Worm (Caenorhabditis elegans) whole organism, L1 larva: ENCODE measurements around the gene nlp-67.

Source experiments
- C04F5.9 ChIP-seq: sonication (generic microtip); optimal IDR thresholded peaks from 2 replicates; lab custom pipeline; 2016; ENCODE audit warnings: missing genetic modification characterization, missing compliant biosample characterization
- C16A3.4 ChIP-seq: fragments of 150-350 bp; optimal IDR thresholded peaks from 2 replicates; lab custom pipeline; 2014; ENCODE audit warnings: missing biosample characterization, missing genetic modification characterization
- F16B12.6 ChIP-seq: fragments of 150-350 bp; optimal IDR thresholded peaks from 2 replicates; lab custom pipeline; 2014; ENCODE audit warnings: missing biosample characterization, missing genetic modification characterization
- Y116A8C.19 ChIP-seq: sonication (generic microtip); optimal IDR thresholded peaks from 2 replicates; lab custom pipeline; 2016; ENCODE audit warnings: missing compliant biosample characterization, missing genetic modification characterization, borderline replicate concordance
- aha-1 ChIP-seq: fragments of 150-350 bp; optimal IDR thresholded peaks from 2 replicates; lab custom pipeline; 2014; ENCODE audit warnings: missing biosample characterization, missing genetic modification characterization
- alr-1 ChIP-seq: fragments of 200-800 bp; sonication (Bioruptor generic); optimal IDR thresholded peaks from 2 replicates; lab custom pipeline; 2018; ENCODE audit warnings: borderline replicate concordance, mild to moderate bottlenecking, missing genetic modification characterization, missing compliant biosample characterization
- aly-2 ChIP-seq: fragments of 150-350 bp; optimal IDR thresholded peaks from 2 replicates; lab custom pipeline; 2014; ENCODE audit warnings: missing biosample characterization, missing genetic modification characterization
- ceh-63 ChIP-seq: fragments of 200-800 bp; sonication (Bioruptor generic); optimal IDR thresholded peaks from 2 replicates; lab custom pipeline; 2018; ENCODE audit warnings: mild to moderate bottlenecking, missing genetic modification characterization, missing compliant biosample characterization
- ceh-8 ChIP-seq: fragments of 200-800 bp; sonication (Bioruptor generic); optimal IDR thresholded peaks from 2 replicates; lab custom pipeline; 2018; ENCODE audit warnings: mild to moderate bottlenecking, missing genetic modification characterization, moderate library complexity, missing compliant biosample characterization
- ceh-82 ChIP-seq, 3 experiments: fragments of 150-350 bp in 1 of 3; sonication (generic microtip) in 2 of 3; optimal IDR thresholded peaks; 2 replicates each; lab custom pipeline; 2014 to 2017; ENCODE audit warnings: missing biosample characterization in 3 of 3, missing genetic modification characterization in 3 of 3
- ceh-90 ChIP-seq: sonication (generic microtip); optimal IDR thresholded peaks from 2 replicates; lab custom pipeline; 2016; ENCODE audit warnings: missing genetic modification characterization, missing compliant biosample characterization
- ces-1 ChIP-seq: fragments of 150-350 bp; optimal IDR thresholded peaks from 2 replicates; lab custom pipeline; 2014; ENCODE audit warnings: missing biosample characterization, missing genetic modification reagents, missing genetic modification characterization
- dpl-1 ChIP-seq, 3 experiments: fragments of 150-350 bp in 2 of 3; sonication (generic microtip) in 1 of 3; optimal IDR thresholded peaks; 2 replicates each; lab custom pipeline; 2014 to 2017; ENCODE audit warnings: missing biosample characterization in 3 of 3, missing genetic modification characterization in 3 of 3, missing genetic modification reagents in 3 of 3
- dsc-1 ChIP-seq: sonication (generic microtip); optimal IDR thresholded peaks from 2 replicates; lab custom pipeline; 2016; ENCODE audit warnings: mild to moderate bottlenecking, missing genetic modification characterization, missing compliant biosample characterization
- efl-1 ChIP-seq, 4 experiments: fragments of 150-350 bp; optimal IDR thresholded peaks in 3 of 4; peaks in 1 of 4; 1 replicate in 1 of 4; 2 replicates in 3 of 4; lab custom pipeline; 2014; ENCODE audit warnings: missing biosample characterization in 2 of 4, missing genetic modification characterization in 2 of 4, missing genetic modification reagents in 2 of 4
- egl-13 ChIP-seq: sonication (generic microtip); optimal IDR thresholded peaks from 2 replicates; lab custom pipeline; 2016; ENCODE audit warnings: missing genotype, missing genetic modification reagents, missing genetic modification characterization, missing compliant biosample characterization
- elt-2 ChIP-seq: sonication (generic microtip); optimal IDR thresholded peaks from 2 replicates; lab custom pipeline; 2016; ENCODE audit warnings: missing genetic modification characterization, mild to moderate bottlenecking, inconsistent platforms, missing compliant biosample characterization, missing genetic modification reagents
- fkh-4 ChIP-seq: sonication (generic microtip); optimal IDR thresholded peaks from 2 replicates; lab custom pipeline; 2016; ENCODE audit warnings: missing compliant biosample characterization, missing genetic modification characterization, borderline replicate concordance
- grh-1 ChIP-seq: fragments of 200-800 bp; sonication (Bioruptor generic); IDR thresholded peaks from 2 replicates; pipeline ENCODE4 v1.3.6; 2022; ENCODE audit warnings: missing genetic modification reagents, missing genetic modification characterization, missing compliant biosample characterization
- hlh-17 ChIP-seq: fragments of 200-800 bp; sonication (Bioruptor generic); optimal IDR thresholded peaks from 2 replicates; lab custom pipeline; 2018; ENCODE audit warnings: missing genetic modification characterization, mild to moderate bottlenecking, missing compliant biosample characterization, moderate library complexity, borderline replicate concordance
- isw-1 ChIP-seq: fragments of 200-800 bp; sonication (Bioruptor generic); IDR thresholded peaks from 2 replicates; pipeline ENCODE4 v1.3.6; 2022; ENCODE audit warnings: missing genetic modification characterization, missing compliant biosample characterization
- jun-1 ChIP-seq: fragments of 150-350 bp; optimal IDR thresholded peaks from 2 replicates; lab custom pipeline; 2014; ENCODE audit warnings: missing biosample characterization, missing genetic modification reagents, missing genetic modification characterization
- lin-14 ChIP-seq: fragments of 200-800 bp; sonication (Bioruptor generic); optimal IDR thresholded peaks from 2 replicates; lab custom pipeline; 2018; ENCODE audit warnings: mild to moderate bottlenecking, missing genetic modification characterization, moderate library complexity, missing compliant biosample characterization
- lin-15B ChIP-seq: fragments of 150-350 bp; sonication (generic microtip); optimal IDR thresholded peaks from 3 replicates; lab custom pipeline; 2014; ENCODE audit warnings: missing biosample characterization, missing genetic modification characterization
- lin-35 ChIP-seq, 2 experiments: fragments of 150-350 bp; optimal IDR thresholded peaks; 2 replicates each; lab custom pipeline; 2014; ENCODE audit warnings: missing biosample characterization in 2 of 2, missing genetic modification characterization in 2 of 2, missing genetic modification reagents in 2 of 2
- lin-39 ChIP-seq: fragments of 150-350 bp; optimal IDR thresholded peaks from 2 replicates; lab custom pipeline; 2014; ENCODE audit warnings: missing biosample characterization, missing genetic modification reagents, missing genetic modification characterization
- lsy-2 ChIP-seq, 2 experiments: fragments of 150-350 bp; optimal IDR thresholded peaks; 2 replicates each; lab custom pipeline; 2014; ENCODE audit warnings: missing biosample characterization in 2 of 2, missing genetic modification characterization in 2 of 2
- mab-9 ChIP-seq: fragments of 200-800 bp; sonication (Bioruptor generic); IDR thresholded peaks from 2 replicates; pipeline ENCODE4 v1.3.6; 2022; ENCODE audit warnings: missing genetic modification reagents, missing genetic modification characterization, missing compliant biosample characterization
- mef-2 ChIP-seq: fragments of 150-350 bp; optimal IDR thresholded peaks from 2 replicates; lab custom pipeline; 2014; ENCODE audit warnings: missing biosample characterization, missing genetic modification characterization
- mep-1 ChIP-seq: fragments of 150-350 bp; optimal IDR thresholded peaks from 2 replicates; lab custom pipeline; 2014; ENCODE audit warnings: missing biosample characterization, missing genetic modification characterization
- nhr-12 ChIP-seq: sonication (generic microtip); optimal IDR thresholded peaks from 2 replicates; lab custom pipeline; 2017; ENCODE audit warnings: missing biosample characterization, missing genetic modification characterization
- nhr-237 ChIP-seq: fragments of 150-350 bp; optimal IDR thresholded peaks from 2 replicates; lab custom pipeline; 2014; ENCODE audit warnings: missing biosample characterization, missing genetic modification characterization
- nhr-76 ChIP-seq: sonication (generic microtip); optimal IDR thresholded peaks from 2 replicates; lab custom pipeline; 2017; ENCODE audit warnings: missing biosample characterization, missing genetic modification characterization
- nhr-85 ChIP-seq: sonication (generic microtip); peaks from one replicate; lab custom pipeline; 2016; ENCODE audit warnings: missing genetic modification characterization, inconsistent platforms, missing compliant biosample characterization
- pag-3 ChIP-seq: sonication (generic microtip); optimal IDR thresholded peaks from 2 replicates; lab custom pipeline; 2017; ENCODE audit warnings: missing genetic modification characterization, mild to moderate bottlenecking, missing compliant biosample characterization, antibody characterized with exemption, borderline replicate concordance; ENCODE audit not compliant: insufficient read depth
- pqm-1 ChIP-seq: sonication (generic microtip); optimal IDR thresholded peaks from 3 replicates; lab custom pipeline; 2017; ENCODE audit warnings: missing biosample characterization, missing genetic modification characterization
- rnt-1 ChIP-seq: sonication (generic microtip); optimal IDR thresholded peaks from 2 replicates; lab custom pipeline; 2016; ENCODE audit warnings: mild to moderate bottlenecking, missing genetic modification characterization, moderate library complexity, missing compliant biosample characterization
- snpc-4 ChIP-seq: fragments of 150-350 bp; optimal IDR thresholded peaks from 2 replicates; lab custom pipeline; 2014; ENCODE audit warnings: missing biosample characterization, missing genetic modification characterization
- snu-23 ChIP-seq: sonication (generic microtip); optimal IDR thresholded peaks from 2 replicates; lab custom pipeline; 2016; ENCODE audit warnings: missing genetic modification characterization, missing compliant biosample characterization
- sptf-1 ChIP-seq: fragments of 150-350 bp; optimal IDR thresholded peaks from 2 replicates; lab custom pipeline; 2014; ENCODE audit warnings: missing biosample characterization, missing genetic modification characterization
- tbx-2 ChIP-seq: sonication (generic microtip); optimal IDR thresholded peaks from 2 replicates; lab custom pipeline; 2016; ENCODE audit warnings: missing genetic modification characterization, missing compliant biosample characterization
- tlp-1 ChIP-seq: fragments of 150-350 bp; optimal IDR thresholded peaks from 2 replicates; lab custom pipeline; 2014; ENCODE audit warnings: missing biosample characterization, missing genetic modification characterization
- unc-130 ChIP-seq: fragments of 150-350 bp; optimal IDR thresholded peaks from 2 replicates; lab custom pipeline; 2017; ENCODE audit warnings: missing biosample characterization, missing genetic modification characterization, inconsistent platforms
- unc-62 ChIP-seq: fragments of 150-350 bp; optimal IDR thresholded peaks from 2 replicates; lab custom pipeline; 2014; ENCODE audit warnings: missing biosample characterization, missing genetic modification reagents, missing genetic modification characterization
- unc-86 ChIP-seq: sonication (generic microtip); optimal IDR thresholded peaks from 2 replicates; lab custom pipeline; 2016; ENCODE audit warnings: missing genetic modification characterization, missing compliant biosample characterization
- zag-1 ChIP-seq: fragments of 150-350 bp; optimal IDR thresholded peaks from 2 replicates; lab custom pipeline; 2014; ENCODE audit warnings: missing biosample characterization, missing genetic modification characterization
- zip-4 ChIP-seq: fragments of 200-800 bp; sonication (Bioruptor generic); optimal IDR thresholded peaks from 2 replicates; lab custom pipeline; 2018; ENCODE audit warnings: mild to moderate bottlenecking, missing genetic modification characterization, moderate library complexity, missing compliant biosample characterization
- ztf-4 ChIP-seq: fragments of 150-350 bp; optimal IDR thresholded peaks from 2 replicates; lab custom pipeline; 2014; ENCODE audit warnings: missing biosample characterization, missing genetic modification characterization

The nlp-67 gene

DNA sequence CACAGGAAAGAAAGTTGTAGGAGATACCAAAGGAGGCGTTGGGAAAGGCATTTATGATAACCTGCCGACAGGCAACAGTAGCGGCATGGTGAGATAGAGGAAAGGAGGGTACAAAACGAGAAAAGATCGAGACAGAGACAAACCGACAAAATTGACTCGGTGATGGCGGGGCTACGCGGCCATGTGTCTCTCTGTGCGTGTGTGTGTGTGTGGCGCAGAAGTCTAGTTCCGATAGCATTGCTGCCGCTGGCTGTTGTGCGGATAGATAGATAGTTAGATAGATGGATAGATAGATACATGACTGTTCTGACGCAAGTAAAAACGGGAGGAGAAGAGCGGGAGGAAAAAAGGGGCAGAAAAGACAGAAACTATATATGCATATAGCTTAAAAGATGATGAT is 27.3 kb upstream of the nlp-67 start (continued):
- TF ChIP-seq Y116A8C.19 = no peak
- TF ChIP-seq aly-2 (tag; lab: Kevin White, UChicago) = no peak
- no peak for TF ChIP-seq alr-1 (tag; lab: Kevin White, UChicago)
- TF ChIP-seq F16B12.6 (tag; lab: Kevin White, UChicago) = no peak
- no peak for TF ChIP-seq tlp-1
- no peak for TF ChIP-seq ces-1
- TF ChIP-seq snu-23 (GFP tag; lab: Kevin White, UChicago) = peak; percentile 71
- TF ChIP-seq elt-2 = no peak
- TF ChIP-seq unc-130 (tag; lab: Kevin White, UChicago) = no peak
- TF ChIP-seq aha-1 = no peak
- TF ChIP-seq jun-1 = no peak
- TF ChIP-seq rnt-1 (tag; lab: Kevin White, UChicago) = peak; percentile 27
- peak; percentile 19 for TF ChIP-seq C16A3.4
- no peak for TF ChIP-seq hlh-17 (GFP tag; lab: Kevin White, UChicago)
- TF ChIP-seq lin-35 (GFP tag; optimal IDR thresholded peaks at IDR 0.05; lab: Kevin White, UChicago) = peak in 1 of 2 experiments; percentile 39
- peak; percentile 24 for TF ChIP-seq mep-1 (tag; lab: Kevin White, UChicago)
- TF ChIP-seq egl-13 (tag; lab: Kevin White, UChicago) = no peak
- TF ChIP-seq nhr-85 (tag; lab: Kevin White, UChicago) = peak; percentile 84
- no peak for TF ChIP-seq nhr-12
- no peak for TF ChIP-seq fkh-4 (tag; lab: Kevin White, UChicago)
- TF ChIP-seq pqm-1 = no peak
- peak; percentile 44 for TF ChIP-seq pag-3 (tag; lab: Kevin White, UChicago)
- TF ChIP-seq mab-9 (GFP tag; lab: Robert Waterston, UW) = no peak
- no peak for TF ChIP-seq efl-1 (optimal IDR thresholded peaks at IDR 0.05; lab: Kevin White, UChicago)
- no peak for TF ChIP-seq efl-1 (GFP tag; optimal IDR thresholded peaks at IDR 0.05 in 1 of 2; lab: Kevin White, UChicago)
- TF ChIP-seq unc-86 (tag; lab: Kevin White, UChicago) = no peak
- TF ChIP-seq sptf-1 (tag; lab: Kevin White, UChicago) = no peak
- TF ChIP-seq ceh-82 (tag; optimal IDR thresholded peaks at IDR 0.05; lab: Kevin White, UChicago) = peak in 1 of 3 experiments; percentile 45
- TF ChIP-seq lsy-2 (tag; optimal IDR thresholded peaks at IDR 0.05; lab: Kevin White, UChicago) = peak in 1 of 2 experiments; percentile 10
- peak; percentile 9 for TF ChIP-seq snpc-4 (tag; lab: Kevin White, UChicago)
- no peak for TF ChIP-seq zip-4 (GFP tag; lab: Kevin White, UChicago)
- TF ChIP-seq isw-1 (GFP tag; lab: Robert Waterston, UW) = no peak
- no peak for TF ChIP-seq ceh-90 (tag; lab: Kevin White, UChicago)
- no peak for TF ChIP-seq ceh-63 (GFP tag; lab: Kevin White, UChicago)
- TF ChIP-seq lin-14 (GFP tag; lab: Kevin White, UChicago) = peak; percentile 80
- no peak for TF ChIP-seq C04F5.9 (tag; lab: Kevin White, UChicago)
- no peak for TF ChIP-seq dpl-1 (GFP tag; optimal IDR thresholded peaks at IDR 0.05; lab: Kevin White, UChicago)
- no peak for TF ChIP-seq lin-15B
- no peak for TF ChIP-seq dsc-1
- TF ChIP-seq nhr-76 (tag; lab: Kevin White, UChicago) = no peak
- TF ChIP-seq ztf-4 = no peak
- no peak for TF ChIP-seq zag-1 (tag; lab: Kevin White, UChicago)
- no peak for TF ChIP-seq nhr-237 (tag; lab: Kevin White, UChicago)
- no peak for TF ChIP-seq tbx-2
- no peak for TF ChIP-seq unc-62
- no peak for TF ChIP-seq grh-1 (GFP tag; lab: Robert Waterston, UW)
- no peak for TF ChIP-seq mef-2 (tag; lab: Kevin White, UChicago)
- TF ChIP-seq ceh-8 = no peak
- no peak for TF ChIP-seq lin-39 (tag; lab: Kevin White, UChicago)
- TF ChIP-seq, all 84 proteins: peak for 21
